Worm (Caenorhabditis elegans) whole organism, L4 larva: ENCODE data around the gene C17H12.10.

ENCODE experiments used
- D1046.2 ChIP-seq: fragments of 200-800 bp; sonication (Bioruptor generic); IDR thresholded peaks from 2 replicates; pipeline ENCODE4 v1.3.6; 2022; ENCODE audit warnings: missing genetic modification characterization, missing compliant biosample characterization
- F44E2.7 ChIP-seq: fragments of 200-800 bp; sonication (Bioruptor generic); IDR thresholded peaks from 2 replicates; pipeline ENCODE4 v2.1.2; 2022; ENCODE audit warnings: missing genetic modification characterization, missing compliant biosample characterization
- R02D3.7 ChIP-seq: fragments of 150-350 bp; sonication (generic microtip); optimal IDR thresholded peaks from 3 replicates; lab custom pipeline; 2014; ENCODE audit warnings: missing biosample characterization, missing genetic modification characterization
- T20F7.1 ChIP-seq: fragments of 200-800 bp; sonication (Bioruptor generic); optimal IDR thresholded peaks from 2 replicates; lab custom pipeline; 2018; ENCODE audit warnings: mild to moderate bottlenecking, missing genetic modification characterization, missing compliant biosample characterization
- ZK546.5 ChIP-seq, 2 experiments: sonication (generic microtip); optimal IDR thresholded peaks; 2 replicates each; lab custom pipeline; 2017; ENCODE audit warnings: missing biosample characterization in 2 of 2, missing genetic modification characterization in 2 of 2
- aha-1 ChIP-seq: fragments of 150-350 bp; peaks from one replicate; lab custom pipeline; 2014; ENCODE audit warnings: missing biosample characterization, missing genetic modification characterization
- arid-1 ChIP-seq: fragments of 200-800 bp; sonication (Bioruptor generic); conservative IDR thresholded peaks from 2 replicates; pipeline ENCODE4 v1.3.6; 2022; ENCODE audit warnings: missing genetic modification reagents, missing genetic modification characterization, missing compliant biosample characterization
- attf-4 ChIP-seq: sonication (generic microtip); optimal IDR thresholded peaks from 3 replicates; lab custom pipeline; 2017; ENCODE audit warnings: missing biosample characterization, missing genetic modification characterization
- ceh-28 ChIP-seq: fragments of 150-350 bp; optimal IDR thresholded peaks from 2 replicates; lab custom pipeline; 2014; ENCODE audit warnings: missing biosample characterization, missing genetic modification reagents, missing genetic modification characterization
- ctbp-1 ChIP-seq: fragments of 200-800 bp; sonication (Bioruptor generic); IDR thresholded peaks from 2 replicates; pipeline ENCODE4 v1.3.6; 2022; ENCODE audit warnings: missing genetic modification reagents, missing genetic modification characterization, missing compliant biosample characterization
- daf-16 ChIP-seq, 3 experiments: sonication (generic microtip); optimal IDR thresholded peaks; 2 replicates each; lab custom pipeline; 2016 to 2017; ENCODE audit warnings: missing genetic modification characterization in 3 of 3, missing genetic modification reagents in 3 of 3, mild to moderate bottlenecking in 2 of 3, missing compliant biosample characterization in 2 of 3, missing biosample characterization in 1 of 3, moderate library complexity in 1 of 3
- dmd-6 ChIP-seq: fragments of 200-800 bp; sonication (Bioruptor generic); IDR thresholded peaks from 2 replicates; pipeline ENCODE4 v1.3.6; 2022; ENCODE audit warnings: missing genetic modification reagents, missing genetic modification characterization, missing compliant biosample characterization
- dmd-8 ChIP-seq: fragments of 200-800 bp; sonication (Bioruptor generic); IDR thresholded peaks from 2 replicates; pipeline ENCODE4 v1.3.6; 2022; ENCODE audit warnings: missing genetic modification characterization, missing compliant biosample characterization
- dve-1 ChIP-seq: sonication (generic microtip); optimal IDR thresholded peaks from 2 replicates; lab custom pipeline; 2017; ENCODE audit warnings: antibody characterized with exemption, mild to moderate bottlenecking, missing genetic modification characterization, missing compliant biosample characterization; ENCODE audit not compliant: insufficient read depth
- egl-27 ChIP-seq: sonication (generic microtip); optimal IDR thresholded peaks from 3 replicates; lab custom pipeline; 2017; ENCODE audit warnings: missing biosample characterization, missing genetic modification reagents, missing genetic modification characterization
- fos-1 ChIP-seq: fragments of 150-350 bp; optimal IDR thresholded peaks from 2 replicates; lab custom pipeline; 2014; ENCODE audit warnings: missing biosample characterization, missing genetic modification characterization
- gei-8 ChIP-seq: fragments of 200-800 bp; sonication (Bioruptor generic); optimal IDR thresholded peaks from 2 replicates; lab custom pipeline; 2018; ENCODE audit warnings: mild to moderate bottlenecking, missing genetic modification characterization, missing compliant biosample characterization
- hlh-30 ChIP-seq: sonication (generic microtip); optimal IDR thresholded peaks from 2 replicates; lab custom pipeline; 2017; ENCODE audit warnings: antibody characterized with exemption, mild to moderate bottlenecking, missing genetic modification characterization, missing compliant biosample characterization; ENCODE audit not compliant: insufficient read depth
- lin-13 ChIP-seq: fragments of 150-350 bp; optimal IDR thresholded peaks from 2 replicates; lab custom pipeline; 2014; ENCODE audit warnings: missing biosample characterization, missing genetic modification reagents, missing genetic modification characterization
- lin-39 ChIP-seq: fragments of 150-350 bp; optimal IDR thresholded peaks from 2 replicates; lab custom pipeline; 2014; ENCODE audit warnings: missing biosample characterization, missing genetic modification reagents, missing genetic modification characterization
- lsy-2 ChIP-seq, 2 experiments: fragments of 150-350 bp in 1 of 2; sonication (generic microtip) in 1 of 2; optimal IDR thresholded peaks; 2 replicates each; lab custom pipeline; 2014 to 2017; ENCODE audit warnings: missing biosample characterization in 2 of 2, missing genetic modification characterization in 2 of 2
- madf-9 ChIP-seq: fragments of 200-800 bp; sonication (Bioruptor generic); conservative IDR thresholded peaks from 2 replicates; pipeline ENCODE4 v1.3.6; 2022; ENCODE audit warnings: missing genetic modification reagents, missing genetic modification characterization, missing compliant biosample characterization
- mdl-1 ChIP-seq, 2 experiments: fragments of 150-350 bp in 1 of 2; sonication (generic microtip) in 1 of 2; optimal IDR thresholded peaks; 2 replicates each; lab custom pipeline; 2014 to 2017; ENCODE audit warnings: missing biosample characterization in 2 of 2, missing genetic modification characterization in 2 of 2
- mdt-29 ChIP-seq: fragments of 200-800 bp; sonication (Bioruptor generic); IDR thresholded peaks from 2 replicates; pipeline ENCODE4 v1.3.6; 2022; ENCODE audit warnings: missing genetic modification reagents, missing genetic modification characterization, missing compliant biosample characterization
- mes-2 ChIP-seq: sonication (generic microtip); optimal IDR thresholded peaks from 2 replicates; lab custom pipeline; 2016; ENCODE audit warnings: missing genotype, mild to moderate bottlenecking, missing genetic modification characterization, missing compliant biosample characterization; ENCODE audit not compliant: poor library complexity, severe bottlenecking
- nhr-102 ChIP-seq: sonication (generic microtip); optimal IDR thresholded peaks from 2 replicates; lab custom pipeline; 2016; ENCODE audit warnings: mild to moderate bottlenecking, missing genetic modification characterization, moderate library complexity, missing compliant biosample characterization
- nhr-237 ChIP-seq: sonication (generic microtip); optimal IDR thresholded peaks from 2 replicates; lab custom pipeline; 2017; ENCODE audit warnings: missing biosample characterization, missing genetic modification characterization
- nhr-28 ChIP-seq: fragments of 150-350 bp; optimal IDR thresholded peaks from 2 replicates; lab custom pipeline; 2014; ENCODE audit warnings: missing biosample characterization, missing genetic modification characterization
- nhr-41 ChIP-seq: fragments of 200-800 bp; sonication (Bioruptor generic); IDR thresholded peaks from 2 replicates; pipeline ENCODE4 v1.3.6; 2022; ENCODE audit warnings: missing genetic modification reagents, missing genetic modification characterization, missing compliant biosample characterization
- nhr-42 ChIP-seq: fragments of 200-800 bp; sonication (Bioruptor generic); IDR thresholded peaks from 2 replicates; pipeline ENCODE4 v1.3.6; 2022; ENCODE audit warnings: missing genetic modification characterization, missing compliant biosample characterization
- nhr-48 ChIP-seq: sonication (generic microtip); optimal IDR thresholded peaks from 2 replicates; lab custom pipeline; 2016; ENCODE audit warnings: mild to moderate bottlenecking, missing genetic modification characterization, missing compliant biosample characterization
- rbr-2 ChIP-seq: sonication (generic microtip); optimal IDR thresholded peaks from 2 replicates; lab custom pipeline; 2016; ENCODE audit warnings: missing genotype, missing genetic modification characterization, missing compliant biosample characterization
- saeg-2 ChIP-seq: fragments of 200-800 bp; sonication (Bioruptor generic); IDR thresholded peaks from 2 replicates; pipeline ENCODE4 v1.3.6; 2022; ENCODE audit warnings: missing genetic modification reagents, missing genetic modification characterization, missing compliant biosample characterization
- set-16 ChIP-seq: fragments of 200-800 bp; sonication (Bioruptor generic); IDR thresholded peaks from 2 replicates; pipeline ENCODE4 v1.3.6; 2022; ENCODE audit warnings: missing genetic modification reagents, missing genetic modification characterization, missing compliant biosample characterization
- snpc-1.2 ChIP-seq: fragments of 200-800 bp; sonication (Bioruptor generic); IDR thresholded peaks from 2 replicates; pipeline ENCODE4 v1.3.6; 2022; ENCODE audit warnings: missing genetic modification reagents, missing genetic modification characterization, missing compliant biosample characterization
- snpc-4 ChIP-seq: fragments of 150-350 bp; optimal IDR thresholded peaks from 2 replicates; lab custom pipeline; 2014; ENCODE audit warnings: missing biosample characterization, missing genetic modification characterization
- spr-1 ChIP-seq: sonication (generic microtip); optimal IDR thresholded peaks from 2 replicates; lab custom pipeline; 2016; ENCODE audit warnings: mild to moderate bottlenecking, missing genetic modification characterization, missing compliant biosample characterization
- tag-97 ChIP-seq: fragments of 200-800 bp; sonication (Bioruptor generic); IDR thresholded peaks from 2 replicates; pipeline ENCODE4 v1.3.6; 2022; ENCODE audit warnings: missing genetic modification characterization, missing compliant biosample characterization
- unc-39 ChIP-seq: sonication (generic microtip); optimal IDR thresholded peaks from 2 replicates; lab custom pipeline; 2017; ENCODE audit warnings: missing biosample characterization, missing genetic modification characterization
- unc-62 ChIP-seq, 3 experiments: fragments of 150-350 bp in 1 of 3; sonication (generic microtip); optimal IDR thresholded peaks in 2 of 3; peaks in 1 of 3; 1 replicate in 1 of 3; 2 replicates in 2 of 3; lab custom pipeline; 2014 to 2017; ENCODE audit warnings: missing biosample characterization in 3 of 3, missing genetic modification characterization in 3 of 3, missing genetic modification reagents in 3 of 3, missing genotype in 1 of 3
- zfp-2 ChIP-seq: sonication (generic microtip); optimal IDR thresholded peaks from 2 replicates; lab custom pipeline; 2016; ENCODE audit warnings: mild to moderate bottlenecking, missing genetic modification characterization, missing compliant biosample characterization
- zip-11 ChIP-seq: fragments of 200-800 bp; sonication (Bioruptor generic); IDR thresholded peaks from 2 replicates; pipeline ENCODE4 v1.3.6; 2022; ENCODE audit warnings: missing genetic modification characterization, missing compliant biosample characterization
- zip-2 ChIP-seq: fragments of 150-350 bp; optimal IDR thresholded peaks from 2 replicates; lab custom pipeline; 2014; ENCODE audit warnings: missing biosample characterization, missing genetic modification characterization
- ztf-7 ChIP-seq: fragments of 150-350 bp; optimal IDR thresholded peaks from 2 replicates; lab custom pipeline; 2014; ENCODE audit warnings: missing biosample characterization, missing genetic modification characterization

Gene C17H12.10

DNA sequence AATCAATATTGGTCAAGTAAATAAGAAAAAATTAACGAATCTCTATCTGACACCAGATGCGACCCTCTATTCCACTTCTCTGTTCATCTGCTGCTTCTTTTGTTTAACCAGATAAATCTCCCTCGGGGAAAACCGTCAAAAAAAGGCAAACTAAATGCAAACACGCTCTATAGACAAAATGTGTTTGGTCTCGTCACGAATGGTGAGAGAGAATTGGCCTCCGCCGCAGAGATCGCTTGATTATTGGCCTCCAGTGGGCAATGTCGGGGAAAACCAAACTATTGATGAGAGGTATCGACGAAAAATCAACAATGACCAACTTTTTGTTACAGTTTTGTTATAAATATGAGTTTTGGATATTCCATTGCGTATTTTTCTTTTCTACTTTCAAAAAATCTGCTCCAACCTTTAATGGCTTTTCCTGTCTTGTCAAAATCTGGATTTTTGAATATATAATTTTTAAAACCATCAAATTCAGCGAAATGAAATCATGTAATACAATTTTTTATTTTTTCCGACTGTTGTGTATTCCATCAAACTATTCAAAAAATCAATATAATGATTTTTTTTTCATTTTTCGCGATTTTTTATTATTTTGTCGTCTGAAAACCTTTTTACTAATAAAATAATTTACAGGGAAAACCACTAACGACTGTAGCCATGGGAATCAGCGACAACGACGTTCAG, 16.0 kb upstream of the C17H12.10 start, which contains the start of the genes C17H12.2 and vha-8 (continued):
- TF ChIP-seq nhr-48 (peak; percentile 45), nhr-42 (GFP tag; lab: Robert Waterston, UW) (no peak), rbr-2 (peak; percentile 90), nhr-102 (tag; lab: Kevin White, UChicago) (peak; percentile 62), ZK546.5 (tag; optimal IDR thresholded peaks at IDR 0.05; lab: Kevin White, UChicago) (peak; percentile 1 to 30), madf-9 (GFP tag; lab: Robert Waterston, UW) (peak; percentile 47; the same call in 1 of the 2 replicates), ceh-28 (tag; lab: Kevin White, UChicago) (peak; percentile 54), mdl-1 (tag; optimal IDR thresholded peaks at IDR 0.05; lab: Kevin White, UChicago) (peak in 1 of 2 experiments; percentile 65), zip-2 (tag; lab: Kevin White, UChicago) (no peak), snpc-4 (tag; lab: Kevin White, UChicago) (peak; percentile 53), aha-1 (tag; lab: Kevin White, UChicago) (peak; percentile 97), arid-1 (GFP tag; lab: Robert Waterston, UW) (0 out of 2 replicates have a peak, but pooled peaks have one; percentile 25), daf-16 (GFP tag; optimal IDR thresholded peaks at IDR 0.05; lab: Kevin White, UChicago) (peak in 1 of 2 experiments; percentile 47), daf-16 (tag; optimal IDR thresholded peaks at IDR 0.05; lab: Kevin White, UChicago) (peak; percentile 58), attf-4 (no peak), hlh-30 (peak; percentile 87), ctbp-1 (GFP tag; lab: Robert Waterston, UW) (peak; percentile 66), ztf-7 (tag; lab: Kevin White, UChicago) (peak; percentile 46), gei-8 (GFP tag; lab: Kevin White, UChicago) (no peak)

DNA sequence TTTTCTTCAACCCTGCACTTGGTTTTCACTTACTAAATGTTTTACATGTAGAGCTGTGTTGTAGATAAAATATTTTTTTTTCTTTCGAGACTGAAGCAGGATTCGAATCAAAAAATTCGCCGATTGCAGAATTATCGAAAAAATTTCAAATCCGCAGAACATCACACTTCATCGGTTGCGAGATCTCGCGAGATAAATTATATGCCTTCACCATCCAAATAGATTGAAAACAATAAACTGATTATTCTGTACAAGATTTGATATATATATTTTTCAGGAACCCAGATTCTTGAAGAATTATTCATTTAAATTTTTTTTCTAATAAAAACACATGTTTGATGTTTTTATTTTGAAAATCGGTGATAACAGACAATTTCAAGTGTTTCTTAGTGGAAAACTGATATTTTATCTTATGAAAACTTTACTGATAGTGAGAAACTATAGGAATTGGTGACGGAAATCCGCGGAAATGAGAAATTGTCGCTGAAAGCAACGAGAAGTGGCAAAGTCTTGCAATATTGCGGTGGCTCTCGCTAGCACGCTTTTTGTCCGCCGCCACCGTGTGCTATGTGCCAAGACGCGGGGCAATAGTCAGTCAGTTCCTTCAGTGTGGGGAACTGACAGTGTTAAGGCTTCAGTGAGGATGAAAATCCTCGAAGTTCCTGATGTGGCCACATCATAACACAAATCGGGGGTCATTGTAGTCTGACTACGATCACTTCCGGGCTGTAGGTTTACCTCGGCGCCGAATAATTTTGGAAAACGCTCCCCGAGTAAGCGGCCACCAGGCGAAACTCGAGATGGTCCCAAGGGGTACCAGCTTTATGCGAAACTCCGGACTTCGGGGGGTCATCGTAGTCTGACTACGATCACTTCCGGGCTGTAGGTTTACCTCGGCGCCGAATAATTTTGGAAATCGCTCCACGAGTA, 14.0 kb upstream of the C17H12.10 start:
- TF ChIP-seq arid-1 (GFP tag; lab: Robert Waterston, UW) = 0 out of 2 replicates have a peak, but pooled peaks have one; percentile 13
- TF ChIP-seq zip-11 (GFP tag; lab: Robert Waterston, UW) = no peak
- peak; percentile 51 for TF ChIP-seq dve-1
- TF ChIP-seq lin-13 = peak; percentile 22
- TF ChIP-seq nhr-48 = peak; percentile 36
- no peak for TF ChIP-seq fos-1 (tag; lab: Kevin White, UChicago)
- TF ChIP-seq D1046.2 (GFP tag; lab: Robert Waterston, UW) = 0 out of 2 replicates have a peak, but pooled peaks have one; percentile 32
- TF ChIP-seq T20F7.1 (GFP tag; lab: Kevin White, UChicago) = peak; percentile 54
- TF ChIP-seq F44E2.7 (GFP tag; lab: Robert Waterston, UW) = 0 out of 2 replicates have a peak, but pooled peaks have one; percentile 56
- peak; percentile 26 for TF ChIP-seq attf-4
- TF ChIP-seq tag-97 (GFP tag; lab: Robert Waterston, UW) = no peak
- peak; percentile 82 for TF ChIP-seq snpc-1.2
- no peak for TF ChIP-seq ctbp-1 (GFP tag; lab: Robert Waterston, UW)
- TF ChIP-seq nhr-41 (GFP tag; lab: Robert Waterston, UW) = no peak
- TF ChIP-seq aha-1 (tag; lab: Kevin White, UChicago) = peak; percentile 73
- peak; percentile 72 for TF ChIP-seq nhr-102 (tag; lab: Kevin White, UChicago)
- TF ChIP-seq gei-8 (GFP tag; lab: Kevin White, UChicago) = no peak
- TF ChIP-seq spr-1 (tag; lab: Kevin White, UChicago) = no peak
- peak in 1 of 2 experiments; percentile 48 for TF ChIP-seq lsy-2 (tag; optimal IDR thresholded peaks at IDR 0.05; lab: Kevin White, UChicago)
- no peak for TF ChIP-seq R02D3.7
- TF ChIP-seq lin-39 (tag; lab: Kevin White, UChicago) = no peak
- peak; percentile 76 for TF ChIP-seq set-16 (GFP tag; lab: Robert Waterston, UW)
- TF ChIP-seq nhr-237 = no peak
- TF ChIP-seq unc-39 (tag; lab: Kevin White, UChicago) = no peak
- TF ChIP-seq dmd-8 (GFP tag; lab: Robert Waterston, UW) = no peak
- no peak for TF ChIP-seq saeg-2
- no peak for TF ChIP-seq unc-62 (GFP tag; optimal IDR thresholded peaks at IDR 0.05 in 1 of 2; lab: Kevin White, UChicago)
- no peak for TF ChIP-seq unc-62 (tag; optimal IDR thresholded peaks at IDR 0.05; lab: Kevin White, UChicago)
- no peak for TF ChIP-seq nhr-28 (tag; lab: Kevin White, UChicago)
- no peak for TF ChIP-seq zfp-2 (tag; lab: Kevin White, UChicago)
- 0 out of 2 replicates have a peak, but pooled peaks have one; percentile 7 for TF ChIP-seq dmd-6
- TF ChIP-seq mdt-29 (GFP tag; lab: Robert Waterston, UW) = no peak
- TF ChIP-seq snpc-4 (tag; lab: Kevin White, UChicago) = peak; percentile 56
- TF ChIP-seq egl-27 (tag; lab: Kevin White, UChicago) = no peak
- TF ChIP-seq mes-2 = peak; percentile 29
